Fruit fly (Drosophila melanogaster) S2 (cell line): ENCODE measurements around the gene pch2.

Experiments used
- CG8478 ChIP-seq: fragments of >200 bp; optimal IDR thresholded peaks from 2 replicates; lab custom pipeline; 2018
- CTCF ChIP-seq, 2 experiments: fragments of >200 bp; optimal IDR thresholded peaks; 2 replicates each; lab custom pipeline; 2018

DNA sequence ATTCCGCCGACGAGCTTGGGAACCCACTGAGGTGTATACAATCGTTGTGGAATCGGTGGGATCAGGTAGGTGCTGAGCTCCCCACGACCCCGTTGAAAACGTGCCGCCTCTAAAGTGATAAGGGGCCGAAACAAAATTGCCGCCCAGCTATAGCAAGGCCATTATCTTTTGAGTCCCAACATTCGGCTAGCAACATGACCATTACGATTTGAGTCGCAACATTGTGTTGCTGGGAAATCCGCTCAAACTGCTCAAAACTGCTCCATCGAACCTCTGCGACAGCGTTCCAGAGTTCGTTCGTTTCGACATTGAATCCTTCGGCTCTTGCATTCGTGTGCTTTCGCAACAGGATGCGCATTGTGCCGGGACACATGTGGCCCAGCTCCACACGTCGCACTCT lies 32.7 kb downstream of the pch2 start, which contains the start of gene CG11741:
- TF ChIP-seq CG8478 (lab: Kevin White, UChicago) (no peak), CTCF (optimal IDR thresholded peaks at IDR 0.05; lab: Kevin White, UChicago) (no peak)
